Worm (Caenorhabditis elegans) whole organism, dauer: ENCODE results near the gene K02A2.1.

Experiments
- unc-62 ChIP-seq: sonication (generic microtip); optimal IDR thresholded peaks from 2 replicates; lab custom pipeline; 2017; ENCODE audit warnings: missing biosample characterization, missing genetic modification reagents, missing genetic modification characterization

K02A2.1 gene

ce11 chrII:7413275-7413674 is 21.8 kb upstream of the K02A2.1 start:
- no peak for TF ChIP-seq unc-62

- TF ChIP-seq unc-62 = no peak
Observed at ce11 chrII:7413764-7414163, 21.3 kb upstream of the K02A2.1 start.

- TF ChIP-seq unc-62 = no peak
Observed at ce11 chrII:7419563-7419962, 15.5 kb upstream of the K02A2.1 start.

- no peak for TF ChIP-seq unc-62
Observed at ce11 chrII:7420157-7420556, 14.9 kb upstream of the K02A2.1 start.

- no peak for TF ChIP-seq unc-62
Observed at ce11 chrII:7420796-7421386, 14.2 kb upstream of the K02A2.1 start.

ce11 chrII:7432327-7432726 is 2.7 kb upstream of the K02A2.1 start, which contains the start of gene srd-54:
srd-54 (plus strand) TSS chrII:7432627.
- no peak for TF ChIP-seq unc-62

- no peak for TF ChIP-seq unc-62
Observed at ce11 chrII:7434182-7434581, 876 bp upstream of the K02A2.1 start, which contains the start of gene kcc-3. kcc-3 (minus strand) TSS chrII:7434282.

ce11 chrII:7456184-7456583 is 21.1 kb downstream of the K02A2.1 start, which contains the start of gene D1022.3:
D1022.3 (minus strand) TSS chrII:7456284.
- no peak for TF ChIP-seq unc-62

- no peak for TF ChIP-seq unc-62
Observed at ce11 chrII:7457210-7457609, 22.2 kb downstream of the K02A2.1 start, which contains the start of gene D1022.4. D1022.4 (minus strand) TSS chrII:7457292.

ce11 chrII:7458706-7459105 is 23.6 kb downstream of the K02A2.1 start, which contains the start of gene D1022.5:
D1022.5 (minus strand) TSS chrII:7458806.
- no peak for TF ChIP-seq unc-62

- no peak for TF ChIP-seq unc-62
Observed at ce11 chrII:7459205-7459604, 24.1 kb downstream of the K02A2.1 start, which contains the start of gene D1022.2. D1022.2 (plus strand) TSS chrII:7459505.

ce11 chrII:7465519-7465918 is 30.5 kb downstream of the K02A2.1 start, which contains the start of gene sro-1:
sro-1 (minus strand) TSS chrII:7465619.
- no peak for TF ChIP-seq unc-62

- no peak for TF ChIP-seq unc-62
Observed at ce11 chrII:7469318-7469717, 34.3 kb downstream of the K02A2.1 start.

ce11 chrII:7478487-7479234 is 43.6 kb downstream of the K02A2.1 start, which contains the start of the genes aka-1 and ubc-6:
aka-1 (minus strand) TSS chrII:7478537.
ubc-6 (plus strand) TSS chrII:7479187.
- no peak for TF ChIP-seq unc-62

ce11 chrII:7483009-7483408 is 48.0 kb downstream of the K02A2.1 start, which contains the start of gene cah-2:
cah-2 (minus strand) TSS chrII:7483109.
- TF ChIP-seq unc-62 = no peak
